Fruit fly (Drosophila melanogaster): Measurements from ENCODE around the gene CG14377.

DNA sequence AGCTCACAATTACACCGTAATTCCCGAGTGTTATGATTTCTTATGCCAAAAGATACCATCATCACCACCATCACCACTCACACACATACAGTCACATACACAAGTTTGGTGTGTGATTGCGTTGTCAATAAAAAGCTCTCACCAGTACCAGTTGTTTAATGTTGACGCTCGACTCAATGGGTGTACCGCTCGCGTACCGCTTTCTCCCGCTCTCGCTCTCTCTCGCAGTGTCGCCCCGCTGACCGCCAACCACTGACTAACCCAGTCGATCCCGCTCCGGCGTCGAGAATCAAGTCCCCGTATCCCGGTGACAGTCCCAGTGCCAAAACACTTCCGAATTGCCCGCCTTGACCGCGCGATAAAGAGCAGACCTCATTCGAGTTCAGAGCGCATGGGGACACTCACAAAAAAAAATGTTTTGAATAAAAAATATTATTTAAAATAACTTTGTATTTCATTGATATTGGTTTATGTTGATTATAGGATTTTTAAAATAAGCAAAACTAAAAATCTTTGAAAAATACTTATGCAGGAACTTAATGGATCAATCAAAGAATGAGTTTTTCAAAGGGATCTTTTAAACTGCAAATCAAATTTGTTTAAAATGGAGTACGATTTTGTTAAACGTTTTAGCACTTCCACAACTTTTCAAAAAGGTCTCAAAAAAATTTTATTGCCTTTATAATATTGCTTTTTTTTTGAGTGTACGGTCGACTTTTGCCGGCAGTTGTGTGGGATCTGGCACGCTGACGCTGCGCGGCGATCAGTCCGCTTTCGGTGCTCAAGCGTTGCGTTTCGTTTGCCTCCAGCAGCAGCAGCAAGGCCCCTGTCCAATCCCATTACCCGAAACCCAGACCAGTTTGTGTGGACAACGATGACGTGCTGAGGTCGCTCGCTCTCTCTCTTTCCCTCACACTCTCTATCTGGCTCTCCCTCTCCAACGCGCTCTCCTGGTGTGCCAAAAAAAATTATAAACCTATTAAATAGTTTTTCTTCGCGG, 33.2 kb upstream of the CG14377 start, which contains the start of gene Dic1:
- no peak for TF ChIP-seq CG8478 (optimal IDR thresholded peaks at IDR 0.05)
- no peak for TF ChIP-seq CTCF (optimal IDR thresholded peaks at IDR 0.05)

Data from S2 (cell line).